Worm (Caenorhabditis elegans) whole organism, L2 larva: Measurements from ENCODE around the gene cyp-33D1.

Source experiments
- R02D3.7 ChIP-seq: fragments of 150-350 bp; optimal IDR thresholded peaks from 2 replicates; lab custom pipeline; 2014; ENCODE audit warnings: missing biosample characterization, missing genetic modification characterization
- Y55F3AM.14 ChIP-seq: fragments of 200-800 bp; sonication (Bioruptor generic); optimal IDR thresholded peaks from 2 replicates; lab custom pipeline; 2018; ENCODE audit warnings: mild to moderate bottlenecking, missing genetic modification characterization, missing compliant biosample characterization
- ZK546.5 ChIP-seq: sonication (generic microtip); optimal IDR thresholded peaks from 2 replicates; lab custom pipeline; 2017; ENCODE audit warnings: missing biosample characterization, missing genetic modification characterization
- ama-1 ChIP-seq: fragments of 150-350 bp; optimal IDR thresholded peaks from 2 replicates; lab custom pipeline; 2018; ENCODE audit warnings: inconsistent platforms
- blmp-1 ChIP-seq: sonication (generic microtip); optimal IDR thresholded peaks from 2 replicates; lab custom pipeline; 2017; ENCODE audit warnings: missing genetic modification characterization, mild to moderate bottlenecking, missing compliant biosample characterization, antibody characterized with exemption, moderate library complexity; ENCODE audit not compliant: insufficient read depth
- ceh-16 ChIP-seq: fragments of 150-350 bp; optimal IDR thresholded peaks from 2 replicates; lab custom pipeline; 2014; ENCODE audit warnings: missing biosample characterization, missing genetic modification characterization
- ceh-82 ChIP-seq: fragments of 150-350 bp; optimal IDR thresholded peaks from 2 replicates; lab custom pipeline; 2014; ENCODE audit warnings: missing biosample characterization, missing genetic modification characterization
- egl-27 ChIP-seq: sonication (generic microtip); optimal IDR thresholded peaks from 3 replicates; lab custom pipeline; 2017; ENCODE audit warnings: missing biosample characterization, missing genetic modification reagents, missing genetic modification characterization
- fos-1 ChIP-seq: fragments of 150-350 bp; optimal IDR thresholded peaks from 2 replicates; lab custom pipeline; 2014; ENCODE audit warnings: missing biosample characterization, missing genetic modification characterization
- gmeb-1 ChIP-seq: fragments of 150-350 bp; optimal IDR thresholded peaks from 2 replicates; lab custom pipeline; 2014; ENCODE audit warnings: missing biosample characterization, missing genetic modification characterization
- lin-13 ChIP-seq: fragments of 150-350 bp; optimal IDR thresholded peaks from 2 replicates; lab custom pipeline; 2014; ENCODE audit warnings: missing biosample characterization, missing genetic modification reagents, missing genetic modification characterization
- lin-39 ChIP-seq: fragments of 150-350 bp; optimal IDR thresholded peaks from 2 replicates; lab custom pipeline; 2014; ENCODE audit warnings: missing biosample characterization, missing genetic modification reagents, missing genetic modification characterization
- lsy-2 ChIP-seq, 2 experiments: fragments of 150-350 bp in 1 of 2; sonication (generic microtip) in 1 of 2; optimal IDR thresholded peaks; 2 replicates each; lab custom pipeline; 2014 to 2017; ENCODE audit warnings: missing biosample characterization in 2 of 2, missing genetic modification characterization in 2 of 2
- mab-5 ChIP-seq: fragments of 150-350 bp; optimal IDR thresholded peaks from 2 replicates; lab custom pipeline; 2014; ENCODE audit warnings: missing biosample characterization, missing genetic modification characterization
- mbf-1 ChIP-seq: sonication (generic microtip); optimal IDR thresholded peaks from 2 replicates; lab custom pipeline; 2017; ENCODE audit warnings: missing biosample characterization, missing genetic modification characterization
- nhr-10 ChIP-seq: sonication (generic microtip); optimal IDR thresholded peaks from 2 replicates; lab custom pipeline; 2017; ENCODE audit warnings: missing biosample characterization, missing genetic modification characterization
- nhr-11 ChIP-seq: fragments of 150-350 bp; optimal IDR thresholded peaks from 2 replicates; lab custom pipeline; 2014; ENCODE audit warnings: missing biosample characterization, missing genetic modification characterization
- nhr-129 ChIP-seq: fragments of 150-350 bp; optimal IDR thresholded peaks from 2 replicates; lab custom pipeline; 2014; ENCODE audit warnings: missing biosample characterization, missing genetic modification characterization
- nhr-21 ChIP-seq: fragments of 150-350 bp; optimal IDR thresholded peaks from 2 replicates; lab custom pipeline; 2014; ENCODE audit warnings: missing biosample characterization, missing genetic modification characterization
- nhr-23 ChIP-seq: fragments of 150-350 bp; optimal IDR thresholded peaks from 2 replicates; lab custom pipeline; 2014; ENCODE audit warnings: missing biosample characterization, missing genetic modification reagents, missing genetic modification characterization
- nhr-6 ChIP-seq: fragments of 150-350 bp; optimal IDR thresholded peaks from 2 replicates; lab custom pipeline; 2014; ENCODE audit warnings: missing biosample characterization, missing genetic modification characterization
- nhr-77 ChIP-seq: fragments of 150-350 bp; optimal IDR thresholded peaks from 2 replicates; lab custom pipeline; 2014; ENCODE audit warnings: missing biosample characterization, missing genetic modification characterization
- sem-4 ChIP-seq: fragments of 150-350 bp; optimal IDR thresholded peaks from 2 replicates; lab custom pipeline; 2014; ENCODE audit warnings: missing biosample characterization, missing genetic modification reagents, missing genetic modification characterization
- skn-1 ChIP-seq: sonication (generic microtip); optimal IDR thresholded peaks from 2 replicates; lab custom pipeline; 2017; ENCODE audit warnings: missing biosample characterization, missing genetic modification characterization
- sma-3 ChIP-seq: sonication (generic microtip); optimal IDR thresholded peaks from 2 replicates; lab custom pipeline; 2016; ENCODE audit warnings: missing genetic modification reagents, missing genetic modification characterization, missing compliant biosample characterization
- sma-9 ChIP-seq, 2 experiments: fragments of 150-350 bp in 1 of 2; sonication (generic microtip) in 1 of 2; optimal IDR thresholded peaks; 2 replicates each; lab custom pipeline; 2014 to 2016; ENCODE audit warnings: missing genetic modification characterization in 2 of 2, mild to moderate bottlenecking in 1 of 2, missing biosample characterization in 1 of 2, missing compliant biosample characterization in 1 of 2, missing genetic modification reagents in 1 of 2, moderate library complexity in 1 of 2
- snpc-4 ChIP-seq: fragments of 150-350 bp; optimal IDR thresholded peaks from 2 replicates; lab custom pipeline; 2014; ENCODE audit warnings: missing biosample characterization, missing genetic modification characterization
- unc-39 ChIP-seq: fragments of 150-350 bp; optimal IDR thresholded peaks from 2 replicates; lab custom pipeline; 2014; ENCODE audit warnings: missing biosample characterization, missing genetic modification characterization
- unc-55 ChIP-seq: fragments of 150-350 bp; sonication (generic microtip); optimal IDR thresholded peaks from 3 replicates; lab custom pipeline; 2014; ENCODE audit warnings: missing biosample characterization, missing genetic modification reagents, missing genetic modification characterization
- zag-1 ChIP-seq: fragments of 150-350 bp; optimal IDR thresholded peaks from 2 replicates; lab custom pipeline; 2014; ENCODE audit warnings: missing biosample characterization, missing genetic modification characterization
- ztf-1 ChIP-seq: fragments of 200-800 bp; sonication (Bioruptor generic); conservative IDR thresholded peaks from 2 replicates; pipeline ENCODE4 v1.3.6; 2022; ENCODE audit warnings: missing genetic modification characterization, missing compliant biosample characterization
- ztf-11 ChIP-seq: sonication (generic microtip); optimal IDR thresholded peaks from 2 replicates; lab custom pipeline; 2017; ENCODE audit warnings: missing biosample characterization, missing genetic modification characterization
- ztf-4 ChIP-seq: fragments of 150-350 bp; optimal IDR thresholded peaks from 2 replicates; lab custom pipeline; 2014; ENCODE audit warnings: missing biosample characterization, missing genetic modification characterization

Gene cyp-33D1

ce11 chrV:16202618-16203017, 27.0 kb upstream of the cyp-33D1 start, which contains the start of gene F11A5.18:
TSS of gene F11A5.18 (plus strand) at chrV:16202918.
- no peak for TF ChIP-seq ceh-82
- no peak for TF ChIP-seq mab-5
- TF ChIP-seq skn-1, result no peak

ce11 chrV:16201730-16202129, 26.1 kb upstream of the cyp-33D1 start, which contains the start of gene F11A5.17:
TSS of gene F11A5.17 (plus strand) at chrV:16202030.
- no peak for TF ChIP-seq nhr-129 (tag; lab: Kevin White, UChicago)

ce11 chrV:16198016-16198415, 22.4 kb upstream of the cyp-33D1 start, which contains the start of gene F11A5.5:
TSS of gene F11A5.5 (plus strand) at chrV:16198316.
- no peak for TF ChIP-seq gmeb-1 (tag; lab: Kevin White, UChicago)
- TF ChIP-seq unc-39 (tag; lab: Kevin White, UChicago), result no peak
- TF ChIP-seq blmp-1 (tag; lab: Kevin White, UChicago), result no peak
- TF ChIP-seq sma-9 (GFP tag; optimal IDR thresholded peaks at IDR 0.05; lab: Kevin White, UChicago), result no peak
- no peak for TF ChIP-seq sma-9 (tag; optimal IDR thresholded peaks at IDR 0.05; lab: Kevin White, UChicago)
- no peak for TF ChIP-seq mbf-1 (tag; lab: Kevin White, UChicago)
- no peak for TF ChIP-seq nhr-6 (tag; lab: Kevin White, UChicago)
- TF ChIP-seq ztf-4 (tag; lab: Kevin White, UChicago), result no peak
- TF ChIP-seq ceh-16, result no peak
- no peak for TF ChIP-seq lin-13 (GFP tag; lab: Kevin White, UChicago)
- no peak for TF ChIP-seq ama-1 (lab: Kevin White, UChicago)
- TF ChIP-seq nhr-77 (tag; lab: Kevin White, UChicago), result no peak
- no peak for TF ChIP-seq zag-1 (tag; lab: Kevin White, UChicago)
- TF ChIP-seq lin-39, result no peak
- no peak for TF ChIP-seq ztf-11 (tag; lab: Kevin White, UChicago)

- no peak for TF ChIP-seq lsy-2 (tag; optimal IDR thresholded peaks at IDR 0.05; lab: Kevin White, UChicago)
- no peak for TF ChIP-seq blmp-1 (tag; lab: Kevin White, UChicago)
- no peak for TF ChIP-seq nhr-6 (tag; lab: Kevin White, UChicago)
- no peak for TF ChIP-seq fos-1
- TF ChIP-seq egl-27, result no peak
- no peak for TF ChIP-seq ceh-16
- TF ChIP-seq nhr-10 (tag; lab: Kevin White, UChicago), result no peak
- TF ChIP-seq ztf-11 (tag; lab: Kevin White, UChicago), result no peak
- no peak for TF ChIP-seq nhr-11 (tag; lab: Kevin White, UChicago)
- no peak for TF ChIP-seq nhr-23
- TF ChIP-seq Y55F3AM.14 (GFP tag; lab: Kevin White, UChicago), result no peak
- no peak for TF ChIP-seq gmeb-1 (tag; lab: Kevin White, UChicago)
Measured at ce11 chrV:16195379-16195778, 19.7 kb upstream of the cyp-33D1 start, which contains the start of gene rabr-3. TSS of gene rabr-3 (plus strand) at chrV:16195679.

ce11 chrV:16194639-16195038, 19.0 kb upstream of the cyp-33D1 start, which contains the start of gene rabr-4:
TSS of gene rabr-4 (plus strand) at chrV:16194939.
- TF ChIP-seq nhr-23 (no peak), sma-3 (no peak), unc-39 (tag; lab: Kevin White, UChicago) (no peak), egl-27 (no peak), unc-55 (GFP tag; lab: Kevin White, UChicago) (no peak), ztf-1 (no peak), sma-9 (GFP tag; optimal IDR thresholded peaks at IDR 0.05; lab: Kevin White, UChicago) (no peak), sma-9 (tag; optimal IDR thresholded peaks at IDR 0.05; lab: Kevin White, UChicago) (no peak), zag-1 (tag; lab: Kevin White, UChicago) (no peak), snpc-4 (tag; lab: Kevin White, UChicago) (no peak), ZK546.5 (no peak), blmp-1 (tag; lab: Kevin White, UChicago) (no peak), nhr-21 (tag; lab: Kevin White, UChicago) (no peak), sem-4 (tag; lab: Kevin White, UChicago) (no peak), skn-1 (no peak), mbf-1 (tag; lab: Kevin White, UChicago) (no peak), nhr-6 (tag; lab: Kevin White, UChicago) (no peak), R02D3.7 (tag; lab: Kevin White, UChicago) (no peak), ztf-11 (tag; lab: Kevin White, UChicago) (no peak)
